Fruit fly (Drosophila melanogaster) whole organism, embryonic: ENCODE data around the gene CG17768.

Experiments used
- Asciz ChIP-seq: fragments of 200-800 bp; sonication (Bioruptor generic); optimal IDR thresholded peaks from 2 replicates; lab custom pipeline; 2017; ENCODE audit warnings: missing biosample characterization, mild to moderate bottlenecking, missing genetic modification characterization, missing genetic modification reagents
- B-H2 ChIP-seq: fragments of 200-800 bp; sonication (Bioruptor generic); optimal IDR thresholded peaks from 2 replicates; lab custom pipeline; 2018; ENCODE audit warnings: missing biosample characterization, mild to moderate bottlenecking, missing genetic modification characterization
- Blimp-1 ChIP-seq: fragments of 200-800 bp; sonication (Bioruptor generic); optimal IDR thresholded peaks from 3 replicates; lab custom pipeline; 2018; ENCODE audit warnings: missing biosample characterization, missing genetic modification characterization, mild to moderate bottlenecking, moderate library complexity, missing genetic modification reagents
- CG10321 ChIP-seq: fragments of 200-800 bp; sonication (Bioruptor generic); IDR thresholded peaks from 2 replicates; pipeline ENCODE4 v1.3.6; 2022; ENCODE audit warnings: missing biosample characterization, missing genetic modification characterization
- CG10366 ChIP-seq: fragments of 200-800 bp; sonication (Bioruptor generic); IDR thresholded peaks from 2 replicates; pipeline ENCODE4 v1.3.6; 2022; ENCODE audit warnings: missing biosample characterization, missing genetic modification characterization
- CG10543 ChIP-seq: fragments of 200-800 bp; sonication (Bioruptor generic); optimal IDR thresholded peaks from 3 replicates; lab custom pipeline; 2017; ENCODE audit warnings: missing biosample characterization, mild to moderate bottlenecking, missing genetic modification characterization, moderate library complexity
- CG10565 ChIP-seq: fragments of 200-800 bp; sonication (Bioruptor generic); optimal IDR thresholded peaks from 3 replicates; lab custom pipeline; 2016; ENCODE audit warnings: missing biosample characterization, mild to moderate bottlenecking, missing genetic modification characterization
- CG12769 ChIP-seq: fragments of 200-800 bp; sonication (Bioruptor generic); optimal IDR thresholded peaks from 2 replicates; lab custom pipeline; 2019; ENCODE audit warnings: missing biosample characterization, mild to moderate bottlenecking, missing genetic modification characterization, moderate library complexity
- CG14965 ChIP-seq: fragments of 200-800 bp; sonication (Bioruptor generic); optimal IDR thresholded peaks from 2 replicates; lab custom pipeline; 2016; ENCODE audit warnings: missing biosample characterization, missing genetic modification characterization, borderline replicate concordance
- CG16863 ChIP-seq: fragments of 200-800 bp; sonication (Bioruptor generic); optimal IDR thresholded peaks from 3 replicates; lab custom pipeline; 2016; ENCODE audit warnings: missing biosample characterization, missing genetic modification characterization
- CG18262 ChIP-seq: fragments of 200-800 bp; optimal IDR thresholded peaks from 3 replicates; lab custom pipeline; 2019; ENCODE audit warnings: missing biosample characterization, mild to moderate bottlenecking, missing genetic modification characterization, moderate library complexity
- CG2116 ChIP-seq: fragments of 200-800 bp; sonication (Bioruptor generic); optimal IDR thresholded peaks from 3 replicates; lab custom pipeline; 2018; ENCODE audit warnings: missing biosample characterization, mild to moderate bottlenecking, missing genetic modification characterization
- CG2129 ChIP-seq: fragments of 200-800 bp; sonication (Bioruptor generic); IDR thresholded peaks from 2 replicates; pipeline ENCODE4 v1.3.6; 2022; ENCODE audit warnings: missing biosample characterization, missing genetic modification characterization; ENCODE audit not compliant: partially characterized antibody
- CG32532 ChIP-seq: fragments of 200-800 bp; sonication (Bioruptor generic); IDR thresholded peaks from 2 replicates; pipeline ENCODE4 v1.3.6; 2022; ENCODE audit warnings: missing biosample characterization, missing genetic modification characterization
- CG32767 ChIP-seq: fragments of 200-800 bp; sonication (Bioruptor generic); IDR thresholded peaks from 2 replicates; pipeline ENCODE4 v1.3.6; 2022; ENCODE audit warnings: missing biosample characterization, missing genetic modification characterization
- CG3726 ChIP-seq: fragments of 200-800 bp; sonication (Bioruptor generic); IDR thresholded peaks from 3 replicates; pipeline ENCODE4, ENCODE4 v1.3.6; 2022; ENCODE audit warnings: missing biosample characterization, missing genetic modification characterization
- CG4424 ChIP-seq: fragments of 200-800 bp; sonication (Bioruptor generic); optimal IDR thresholded peaks from 3 replicates; lab custom pipeline; 2016; ENCODE audit warnings: missing biosample characterization, missing genetic modification characterization
- CG4707 ChIP-seq: fragments of 200-800 bp; sonication (Bioruptor generic); optimal IDR thresholded peaks from 2 replicates; lab custom pipeline; 2018; ENCODE audit warnings: missing biosample characterization, mild to moderate bottlenecking, missing genetic modification characterization, moderate library complexity
- CG6654 ChIP-seq: fragments of 200-800 bp; sonication (Bioruptor generic); optimal IDR thresholded peaks from 2 replicates; lab custom pipeline; 2017; ENCODE audit warnings: missing biosample characterization, mild to moderate bottlenecking, missing genetic modification characterization
- CG8388 ChIP-seq: fragments of 200-800 bp; sonication (Bioruptor generic); optimal IDR thresholded peaks from 2 replicates; lab custom pipeline; 2019; ENCODE audit warnings: missing biosample characterization, mild to moderate bottlenecking, missing genetic modification characterization, moderate library complexity
- CG8478 ChIP-seq: fragments of >200 bp; optimal IDR thresholded peaks from 2 replicates; lab custom pipeline; 2018
- CG9932 ChIP-seq: fragments of 200-800 bp; sonication (Bioruptor generic); IDR thresholded peaks from 2 replicates; pipeline ENCODE4 v1.3.6; 2022; ENCODE audit warnings: missing biosample characterization, missing genetic modification characterization
- CoRest ChIP-seq: fragments of 200-800 bp; sonication (Bioruptor generic); optimal IDR thresholded peaks from 3 replicates; lab custom pipeline; 2018; ENCODE audit warnings: missing biosample characterization, mild to moderate bottlenecking, missing genetic modification characterization, moderate library complexity
- Ets97D ChIP-seq: fragments of 200-800 bp; sonication (Bioruptor generic); optimal IDR thresholded peaks from 3 replicates; lab custom pipeline; 2016; ENCODE audit warnings: missing biosample characterization, missing genetic modification characterization
- Hr51 ChIP-seq, 2 experiments: fragments of 200-800 bp; sonication (Bioruptor generic); optimal IDR thresholded peaks; 2 replicates in 1 of 2; 3 replicates in 1 of 2; lab custom pipeline; 2016 to 2018; ENCODE audit warnings: missing biosample characterization in 2 of 2, missing genetic modification characterization in 2 of 2, mild to moderate bottlenecking in 1 of 2, moderate library complexity in 1 of 2
- Jarid2 ChIP-seq: fragments of 200-800 bp; sonication (Bioruptor generic); optimal IDR thresholded peaks from 3 replicates; lab custom pipeline; 2017; ENCODE audit warnings: mild to moderate bottlenecking, missing biosample characterization, missing genetic modification reagents, missing genetic modification characterization
- MESR4 ChIP-seq: fragments of 200-800 bp; sonication (Bioruptor generic); optimal IDR thresholded peaks from 2 replicates; lab custom pipeline; 2018; ENCODE audit warnings: missing biosample characterization, mild to moderate bottlenecking, missing genetic modification characterization, moderate library complexity
- Max ChIP-seq: fragments of 200-800 bp; sonication (Bioruptor generic); optimal IDR thresholded peaks from 2 replicates; lab custom pipeline; 2016; ENCODE audit warnings: missing biosample characterization, mild to moderate bottlenecking, missing genetic modification characterization
- Med ChIP-seq: fragments of 200-800 bp; sonication (Bioruptor generic); peaks from one replicate; lab custom pipeline; 2016; ENCODE audit warnings: missing biosample characterization, missing genetic modification characterization, mild to moderate bottlenecking, inconsistent platforms, moderate library complexity
- Meics ChIP-seq: fragments of 200-800 bp; sonication (Bioruptor generic); optimal IDR thresholded peaks from 2 replicates; lab custom pipeline; 2017; ENCODE audit warnings: missing biosample characterization, mild to moderate bottlenecking, missing genetic modification characterization
- Neu2 ChIP-seq: fragments of 200-800 bp; sonication (Bioruptor generic); optimal IDR thresholded peaks from 3 replicates; lab custom pipeline; 2016; ENCODE audit warnings: missing biosample characterization, missing genetic modification characterization, borderline replicate concordance
- PHDP ChIP-seq: fragments of 200-800 bp; sonication (Bioruptor generic); optimal IDR thresholded peaks from 3 replicates; lab custom pipeline; 2018; ENCODE audit warnings: missing biosample characterization, mild to moderate bottlenecking, missing genetic modification characterization, moderate library complexity
- Sox102F ChIP-seq: fragments of 200-800 bp; sonication (Bioruptor generic); optimal IDR thresholded peaks from 2 replicates; lab custom pipeline; 2018; ENCODE audit warnings: missing biosample characterization, mild to moderate bottlenecking, missing genetic modification characterization, moderate library complexity
- Spps ChIP-seq: fragments of 200-800 bp; sonication (Bioruptor generic); optimal IDR thresholded peaks from 2 replicates; lab custom pipeline; 2018; ENCODE audit warnings: missing biosample characterization, mild to moderate bottlenecking, missing genetic modification characterization
- Xrp1 ChIP-seq: fragments of 200-800 bp; sonication (Bioruptor generic); IDR thresholded peaks from 2 replicates; pipeline ENCODE4 v1.3.6; 2022; ENCODE audit warnings: missing biosample characterization, missing genetic modification characterization
- ab ChIP-seq: fragments of 200-800 bp; sonication (Bioruptor generic); optimal IDR thresholded peaks from 2 replicates; lab custom pipeline; 2016; ENCODE audit warnings: missing biosample characterization, missing genetic modification characterization
- ap ChIP-seq: fragments of 200-800 bp; sonication (Bioruptor generic); IDR thresholded peaks from 2 replicates; pipeline ENCODE4 v1.3.6; 2022; ENCODE audit warnings: missing biosample characterization, missing genetic modification characterization
- disco-r ChIP-seq: fragments of 200-800 bp; sonication (Bioruptor generic); optimal IDR thresholded peaks from 2 replicates; lab custom pipeline; 2016; ENCODE audit warnings: missing biosample characterization, missing genetic modification characterization
- dmrt11E ChIP-seq: fragments of 200-800 bp; sonication (Bioruptor generic); optimal IDR thresholded peaks from 3 replicates; lab custom pipeline; 2018; ENCODE audit warnings: missing biosample characterization, mild to moderate bottlenecking, missing genetic modification characterization, moderate library complexity
- ewg ChIP-seq: fragments of 200-800 bp; sonication (Bioruptor generic); optimal IDR thresholded peaks from 3 replicates; lab custom pipeline; 2017; ENCODE audit warnings: mild to moderate bottlenecking, missing biosample characterization, missing genetic modification reagents, missing genetic modification characterization
- gcm ChIP-seq: fragments of 200-800 bp; sonication (Bioruptor generic); optimal IDR thresholded peaks from 2 replicates; lab custom pipeline; 2019; ENCODE audit warnings: missing biosample characterization, mild to moderate bottlenecking, missing genetic modification characterization, moderate library complexity
- jumu ChIP-seq: fragments of 200-800 bp; sonication (Bioruptor generic); optimal IDR thresholded peaks from 3 replicates; lab custom pipeline; 2016; ENCODE audit warnings: missing biosample characterization, missing genetic modification characterization
- nau ChIP-seq: fragments of 200-800 bp; sonication (Bioruptor generic); optimal IDR thresholded peaks from 3 replicates; lab custom pipeline; 2017; ENCODE audit warnings: missing biosample characterization, mild to moderate bottlenecking, missing genetic modification characterization, missing genetic modification reagents
- peb ChIP-seq: fragments of 200-800 bp; sonication (Bioruptor generic); IDR thresholded peaks from 2 replicates; pipeline ENCODE4 v1.3.6; 2022; ENCODE audit warnings: missing biosample characterization, missing genetic modification characterization
- sqz ChIP-seq: fragments of 200-800 bp; sonication (Bioruptor generic); optimal IDR thresholded peaks from 3 replicates; lab custom pipeline; 2018; ENCODE audit warnings: missing biosample characterization, mild to moderate bottlenecking, missing genetic modification characterization
- ssp ChIP-seq: fragments of 200-800 bp; sonication (Bioruptor generic); IDR thresholded peaks from 2 replicates; pipeline ENCODE4 v1.3.6; 2022; ENCODE audit warnings: missing biosample characterization, missing genetic modification characterization
- stc ChIP-seq: fragments of 200-800 bp; sonication (Bioruptor generic); IDR thresholded peaks from 2 replicates; pipeline ENCODE4 v1.3.6; 2022; ENCODE audit warnings: missing biosample characterization, missing genetic modification characterization
- tll ChIP-seq, 2 experiments: fragments of 200-800 bp in 1 of 2; fragments of >200 bp in 1 of 2; sonication (Bioruptor generic) in 1 of 2; optimal IDR thresholded peaks; 2 replicates each; lab custom pipeline; 2017 to 2019; ENCODE audit warnings: missing biosample characterization in 2 of 2, missing genetic modification characterization in 2 of 2, mild to moderate bottlenecking in 1 of 2, moderate library complexity in 1 of 2

CG17768 gene

dm6 chr2L:10413251-10414127 is 8.5 kb upstream of the CG17768 start, which contains the start of the genes CG5355 and Klp31E (continued):
- TF ChIP-seq CG9932 (GFP tag; lab: Robert Waterston, UW) (peak; percentile 60), disco-r (GFP tag; lab: Kevin White, UChicago) (peak; percentile 5), Hr51 (GFP tag; optimal IDR thresholded peaks at IDR 0.05; lab: Kevin White, UChicago) (peak in 1 of 2 experiments; percentile 40), Sox102F (GFP tag; lab: Kevin White, UChicago) (no peak), CG18262 (tag; lab: Kevin White, UChicago) (peak; percentile 86), CG10366 (GFP tag; lab: Robert Waterston, UW) (no peak), Med (GFP tag; lab: Kevin White, UChicago) (peak; percentile 84), ssp (GFP tag; lab: Robert Waterston, UW) (peak; percentile 74), CG2116 (peak; percentile 81), B-H2 (GFP tag; lab: Kevin White, UChicago) (no peak), CG10565 (GFP tag; lab: Kevin White, UChicago) (no peak), CG4424 (GFP tag; lab: Kevin White, UChicago) (peak; percentile 73), nau (GFP tag; lab: Kevin White, UChicago) (no peak), Asciz (GFP tag; lab: Kevin White, UChicago) (peak; percentile 64), CG8478 (lab: Kevin White, UChicago) (no peak), CG16863 (peak; percentile 52), CG10543 (peak; percentile 72), jumu (GFP tag; lab: Kevin White, UChicago) (peak; percentile 57), CoRest (tag; lab: Kevin White, UChicago) (peak; percentile 89), PHDP (tag; lab: Kevin White, UChicago) (peak; percentile 56), peb (no peak), dmrt11E (peak; percentile 80), Max (GFP tag; lab: Kevin White, UChicago) (peak; percentile 28), sqz (GFP tag; lab: Kevin White, UChicago) (no peak), CG14965 (no peak), gcm (peak; percentile 45), tll (GFP tag; optimal IDR thresholded peaks at IDR 0.05; lab: Kevin White, UChicago) (no peak), Meics (GFP tag; lab: Kevin White, UChicago) (peak; percentile 80), CG2129 (GFP tag; lab: Robert Waterston, UW) (no peak; the same call in 1 of the 2 replicates), Ets97D (GFP tag; lab: Kevin White, UChicago) (peak; percentile 15), ab (no peak), CG32767 (GFP tag; lab: Robert Waterston, UW) (0 out of 2 replicates have a peak, but pooled peaks have one; percentile 25), stc (0 out of 2 replicates have a peak, but pooled peaks have one; percentile 26), Xrp1 (GFP tag; lab: Robert Waterston, UW) (peak; percentile 56; the same call in 1 of the 2 replicates), Spps (tag; lab: Kevin White, UChicago) (peak; percentile 27), ewg (peak; percentile 39), CG32532 (GFP tag; lab: Robert Waterston, UW) (peak; percentile 65), Neu2 (GFP tag; lab: Kevin White, UChicago) (peak; percentile 87), CG8388 (peak; percentile 64), ap (no peak), CG10321 (GFP tag; lab: Robert Waterston, UW) (no peak), CG3726 (GFP tag; lab: Robert Waterston, UW) (no peak), CG4707 (GFP tag; lab: Kevin White, UChicago) (no peak), MESR4 (GFP tag; lab: Kevin White, UChicago) (peak; percentile 53), Jarid2 (GFP tag; lab: Kevin White, UChicago) (no peak), CG12769 (tag; lab: Kevin White, UChicago) (peak; percentile 46), Blimp-1 (GFP tag; lab: Kevin White, UChicago) (no peak), CG6654 (peak; percentile 42)
